Fruit fly (Drosophila melanogaster) whole organism, pupa: Measurements from ENCODE around the gene CG8516.

Experiments
- CG10348 ChIP-seq: fragments of 200-800 bp; sonication (Bioruptor generic); IDR thresholded peaks from 2 replicates; pipeline ENCODE4 v1.3.6; 2022; ENCODE audit warnings: missing biosample characterization, missing genetic modification characterization
- CG12605 ChIP-seq: fragments of 200-800 bp; sonication (Bioruptor generic); IDR thresholded peaks from 2 replicates; pipeline ENCODE4 v1.3.6; 2022; ENCODE audit warnings: missing biosample characterization, missing genetic modification characterization
- CG13204 ChIP-seq: fragments of 200-800 bp; sonication (Bioruptor generic); optimal IDR thresholded peaks from 2 replicates; lab custom pipeline; 2018; ENCODE audit warnings: missing biosample characterization, mild to moderate bottlenecking, missing genetic modification characterization, moderate library complexity
- CG14655 ChIP-seq: fragments of 200-800 bp; sonication (Bioruptor generic); optimal IDR thresholded peaks from 3 replicates; lab custom pipeline; 2017; ENCODE audit warnings: mild to moderate bottlenecking, missing biosample characterization, missing genetic modification reagents, missing genetic modification characterization
- CG15710 ChIP-seq: fragments of 200-800 bp; sonication (Bioruptor generic); optimal IDR thresholded peaks from 2 replicates; lab custom pipeline; 2018; ENCODE audit warnings: missing biosample characterization, mild to moderate bottlenecking, missing genetic modification characterization, moderate library complexity
- CG17806 ChIP-seq: fragments of 200-800 bp; sonication (Bioruptor generic); optimal IDR thresholded peaks from 2 replicates; lab custom pipeline; 2018; ENCODE audit warnings: missing biosample characterization, mild to moderate bottlenecking, missing genetic modification characterization, moderate library complexity
- CG32121 ChIP-seq: fragments of 200-800 bp; sonication (Bioruptor generic); IDR thresholded peaks from 2 replicates; pipeline ENCODE4 v1.3.6; 2022; ENCODE audit warnings: missing biosample characterization, missing genetic modification characterization
- CG34367 ChIP-seq: fragments of 200-800 bp; sonication (Bioruptor generic); optimal IDR thresholded peaks from 2 replicates; lab custom pipeline; 2018; ENCODE audit warnings: missing biosample characterization, mild to moderate bottlenecking, missing genetic modification characterization
- CG4496 ChIP-seq: fragments of 200-800 bp; sonication (Bioruptor generic); IDR thresholded peaks from 3 replicates; pipeline ENCODE4 v1.3.6; 2022; ENCODE audit warnings: missing biosample characterization, missing genetic modification characterization
- CG8159 ChIP-seq: fragments of 200-800 bp; sonication (Bioruptor generic); optimal IDR thresholded peaks from 3 replicates; lab custom pipeline; 2018; ENCODE audit warnings: missing biosample characterization, mild to moderate bottlenecking, missing genetic modification characterization, moderate library complexity
- CG8301 ChIP-seq: fragments of 200-800 bp; sonication (Bioruptor generic); optimal IDR thresholded peaks from 2 replicates; lab custom pipeline; 2018; ENCODE audit warnings: missing biosample characterization, mild to moderate bottlenecking, missing genetic modification characterization
- CG9948 ChIP-seq: fragments of 200-800 bp; sonication (Bioruptor generic); optimal IDR thresholded peaks from 2 replicates; lab custom pipeline; 2018; ENCODE audit warnings: missing biosample characterization, mild to moderate bottlenecking, missing genetic modification characterization, moderate library complexity
- D1 ChIP-seq: fragments of 200-800 bp; sonication (Bioruptor generic); optimal IDR thresholded peaks from 2 replicates; lab custom pipeline; 2018; ENCODE audit warnings: missing biosample characterization, mild to moderate bottlenecking, missing genetic modification characterization, moderate library complexity
- EcR ChIP-seq: fragments of 200-800 bp; sonication (Bioruptor generic); optimal IDR thresholded peaks from 3 replicates; lab custom pipeline; 2019; ENCODE audit warnings: missing biosample characterization, missing genetic modification characterization, mild to moderate bottlenecking, moderate library complexity, missing genetic modification reagents
- Ets98B ChIP-seq: fragments of 200-800 bp; sonication (Bioruptor generic); IDR thresholded peaks from 2 replicates; pipeline ENCODE4 v1.3.6; 2022; ENCODE audit warnings: missing biosample characterization, missing genetic modification characterization
- Pif1A ChIP-seq: fragments of 200-800 bp; sonication (Bioruptor generic); optimal IDR thresholded peaks from 3 replicates; lab custom pipeline; 2016; ENCODE audit warnings: missing biosample characterization, missing genetic modification characterization
- Pif1B ChIP-seq: fragments of 200-800 bp; sonication (Bioruptor generic); optimal IDR thresholded peaks from 3 replicates; lab custom pipeline; 2016; ENCODE audit warnings: missing biosample characterization, missing genetic modification characterization
- Snoo ChIP-seq: fragments of 200-800 bp; sonication (Bioruptor generic); optimal IDR thresholded peaks from 3 replicates; lab custom pipeline; 2017; ENCODE audit warnings: missing biosample characterization, mild to moderate bottlenecking, missing genetic modification characterization, inconsistent platforms
- fd96Ca ChIP-seq: fragments of 200-800 bp; sonication (Bioruptor generic); IDR thresholded peaks from 3 replicates; pipeline ENCODE4 v1.3.6; 2022; ENCODE audit warnings: missing biosample characterization, missing genetic modification characterization
- gl ChIP-seq: fragments of 200-800 bp; sonication (Bioruptor generic); optimal IDR thresholded peaks from 2 replicates; lab custom pipeline; 2018; ENCODE audit warnings: missing biosample characterization, mild to moderate bottlenecking, missing genetic modification characterization
- rn ChIP-seq: fragments of 200-800 bp; sonication (Bioruptor generic); IDR thresholded peaks from 2 replicates; pipeline ENCODE4 v1.3.6; 2022; ENCODE audit warnings: missing biosample characterization, missing genetic modification characterization

The CG8516 gene

DNA sequence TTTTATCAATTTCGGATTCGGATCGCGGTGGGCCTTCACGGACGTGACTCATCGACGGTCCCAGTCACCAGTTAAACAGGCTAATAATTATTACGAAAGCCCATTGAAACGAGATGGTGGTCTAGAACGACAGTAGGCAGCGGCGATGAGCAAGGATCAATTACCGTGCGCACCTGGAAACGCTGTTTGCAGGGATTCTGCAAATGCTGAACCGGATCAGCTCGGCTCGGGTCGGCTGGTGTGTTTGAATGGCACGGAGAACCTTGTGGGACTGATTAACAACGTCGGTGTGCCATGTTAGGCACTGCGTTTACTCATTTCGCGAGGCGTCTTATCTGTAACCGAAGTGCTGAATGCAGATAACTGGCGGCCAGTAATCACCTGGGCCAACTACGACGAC lies 18.9 kb upstream of the CG8516 start, which contains the start of gene Whamy:
Gene Whamy (minus strand): TSS at position 273 of the 400 bp plus-strand sequence.
- TF ChIP-seq CG9948 (tag; lab: Kevin White, UChicago): no peak
- TF ChIP-seq CG13204: no peak
- no peak for TF ChIP-seq CG14655 (GFP tag; lab: Kevin White, UChicago)
- no peak for TF ChIP-seq CG17806 (tag; lab: Kevin White, UChicago)
- TF ChIP-seq EcR (GFP tag; lab: Kevin White, UChicago): no peak
- no peak for TF ChIP-seq Snoo (tag; lab: Kevin White, UChicago)
- TF ChIP-seq CG34367 (tag; lab: Kevin White, UChicago): no peak
- TF ChIP-seq D1 (tag; lab: Kevin White, UChicago): no peak
- TF ChIP-seq Ets98B (GFP tag; lab: Robert Waterston, UW): no peak
- TF ChIP-seq Pif1A (GFP tag; lab: Kevin White, UChicago): no peak
- TF ChIP-seq fd96Ca (GFP tag; lab: Robert Waterston, UW): no peak
- no peak for TF ChIP-seq CG8301 (tag; lab: Kevin White, UChicago)
- no peak for TF ChIP-seq Pif1B (GFP tag; lab: Kevin White, UChicago)
- no peak for TF ChIP-seq CG12605

DNA sequence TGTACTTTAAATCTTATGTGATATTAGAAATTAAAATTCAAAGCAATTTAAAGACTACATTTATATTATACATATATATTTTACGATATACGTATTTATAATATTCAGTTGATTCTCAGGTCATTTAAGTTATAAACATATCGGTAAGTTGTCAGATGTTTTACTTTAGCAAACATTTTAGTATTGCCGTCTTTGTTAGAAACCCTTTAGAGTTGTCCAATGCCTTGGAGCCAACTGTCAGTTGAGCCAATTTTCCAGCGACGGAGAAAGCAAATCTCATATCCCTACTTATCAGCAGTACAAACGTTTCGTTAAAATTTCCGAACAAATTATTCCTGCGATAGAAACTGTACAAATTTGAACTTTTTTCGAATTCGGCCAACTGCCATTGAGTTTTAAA lies 18.3 kb upstream of the CG8516 start, which contains the start of gene topi:
Gene topi (plus strand): TSS at position 301 of the 400 bp plus-strand sequence.
- TF ChIP-seq Pif1B (GFP tag; lab: Kevin White, UChicago) (no peak), CG15710 (tag; lab: Kevin White, UChicago) (no peak), gl (no peak), CG14655 (GFP tag; lab: Kevin White, UChicago) (no peak), CG9948 (tag; lab: Kevin White, UChicago) (no peak), CG4496 (GFP tag; lab: Robert Waterston, UW) (no peak), CG10348 (no peak), fd96Ca (GFP tag; lab: Robert Waterston, UW) (no peak), CG32121 (no peak), Snoo (tag; lab: Kevin White, UChicago) (no peak), CG8301 (tag; lab: Kevin White, UChicago) (no peak), CG12605 (no peak), CG8159 (tag; lab: Kevin White, UChicago) (no peak), CG17806 (tag; lab: Kevin White, UChicago) (no peak), Pif1A (GFP tag; lab: Kevin White, UChicago) (no peak)

DNA sequence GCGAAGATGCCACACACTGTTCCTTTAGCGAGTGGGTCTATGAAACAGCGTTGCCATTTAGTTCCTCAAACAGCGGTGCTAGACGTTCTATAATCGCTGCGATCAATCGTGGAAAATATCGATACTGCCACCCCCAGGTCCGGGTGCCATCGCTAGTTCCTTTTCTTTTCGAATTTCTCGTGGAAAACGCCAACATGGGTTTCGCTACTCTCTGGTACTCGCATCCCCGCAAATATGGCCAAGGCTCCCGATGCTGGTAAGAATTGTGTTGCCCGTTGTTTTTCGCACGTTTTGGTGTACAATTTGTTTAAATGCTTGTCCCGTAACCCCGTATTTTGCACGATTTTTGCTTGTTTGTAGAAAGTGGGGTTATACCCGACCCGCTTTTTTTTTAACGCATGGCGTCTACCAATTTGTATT lies 15.1 kb upstream of the CG8516 start, which contains the start of gene RpS29:
Gene RpS29 (plus strand): TSS at position 102 of the 420 bp plus-strand sequence.
- TF ChIP-seq Pif1B (GFP tag; lab: Kevin White, UChicago) (no peak), CG15710 (tag; lab: Kevin White, UChicago) (peak; percentile 17), Pif1A (GFP tag; lab: Kevin White, UChicago) (no peak), rn (GFP tag; lab: Robert Waterston, UW) (peak; percentile 38; the same call in 1 of the 2 replicates), EcR (GFP tag; lab: Kevin White, UChicago) (peak; percentile 22), D1 (tag; lab: Kevin White, UChicago) (no peak), Ets98B (GFP tag; lab: Robert Waterston, UW) (peak; percentile 57), gl (peak; percentile 17), CG8301 (tag; lab: Kevin White, UChicago) (peak; percentile 16), CG9948 (tag; lab: Kevin White, UChicago) (no peak), CG12605 (peak; percentile 26; the same call in 1 of the 2 replicates), CG8159 (tag; lab: Kevin White, UChicago) (peak; percentile 41), CG34367 (tag; lab: Kevin White, UChicago) (peak; percentile 30), CG14655 (GFP tag; lab: Kevin White, UChicago) (no peak), CG17806 (tag; lab: Kevin White, UChicago) (no peak), CG32121 (peak; percentile 26; the same call in 1 of the 2 replicates), CG10348 (no peak), CG13204 (no peak), Snoo (tag; lab: Kevin White, UChicago) (peak; percentile 64), fd96Ca (GFP tag; lab: Robert Waterston, UW) (peak; percentile 54; the same call in 1 of the 3 replicates), CG4496 (GFP tag; lab: Robert Waterston, UW) (peak; percentile 78; the same call in 2 of the 3 replicates)

DNA sequence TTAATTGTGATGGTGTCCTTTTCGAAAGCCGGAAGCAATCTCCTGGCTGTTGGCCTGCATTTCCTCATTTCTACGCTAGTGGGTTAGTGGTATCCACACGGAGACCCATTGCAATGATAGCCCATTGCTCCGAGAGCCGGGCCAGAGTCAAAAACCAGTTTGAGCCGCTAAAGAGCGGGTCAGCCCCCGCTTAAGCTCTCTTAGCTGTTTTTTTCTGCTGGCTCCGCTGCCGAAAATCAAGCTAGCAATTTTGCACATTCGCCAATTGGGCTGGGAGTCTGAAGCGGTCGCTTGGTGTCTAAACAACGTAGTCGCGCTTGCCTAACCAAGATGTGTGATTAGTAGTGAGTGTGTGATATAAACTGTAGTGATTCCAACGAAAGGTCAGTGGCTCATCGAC lies 13.3 kb upstream of the CG8516 start, which contains the start of gene CG12947:
Gene CG12947 (plus strand): TSS at position 301 of the 400 bp plus-strand sequence.
- TF ChIP-seq CG4496 (GFP tag; lab: Robert Waterston, UW): peak; percentile 21; the same call in 1 of the 3 replicates
- no peak for TF ChIP-seq CG17806 (tag; lab: Kevin White, UChicago)
- peak; percentile 30 for TF ChIP-seq EcR (GFP tag; lab: Kevin White, UChicago)
- no peak for TF ChIP-seq CG8159 (tag; lab: Kevin White, UChicago)
- TF ChIP-seq CG12605: no peak
- no peak for TF ChIP-seq CG9948 (tag; lab: Kevin White, UChicago)
- TF ChIP-seq CG32121: 0 out of 2 replicates have a peak, but pooled peaks have one; percentile 12
- TF ChIP-seq CG13204: no peak

DNA sequence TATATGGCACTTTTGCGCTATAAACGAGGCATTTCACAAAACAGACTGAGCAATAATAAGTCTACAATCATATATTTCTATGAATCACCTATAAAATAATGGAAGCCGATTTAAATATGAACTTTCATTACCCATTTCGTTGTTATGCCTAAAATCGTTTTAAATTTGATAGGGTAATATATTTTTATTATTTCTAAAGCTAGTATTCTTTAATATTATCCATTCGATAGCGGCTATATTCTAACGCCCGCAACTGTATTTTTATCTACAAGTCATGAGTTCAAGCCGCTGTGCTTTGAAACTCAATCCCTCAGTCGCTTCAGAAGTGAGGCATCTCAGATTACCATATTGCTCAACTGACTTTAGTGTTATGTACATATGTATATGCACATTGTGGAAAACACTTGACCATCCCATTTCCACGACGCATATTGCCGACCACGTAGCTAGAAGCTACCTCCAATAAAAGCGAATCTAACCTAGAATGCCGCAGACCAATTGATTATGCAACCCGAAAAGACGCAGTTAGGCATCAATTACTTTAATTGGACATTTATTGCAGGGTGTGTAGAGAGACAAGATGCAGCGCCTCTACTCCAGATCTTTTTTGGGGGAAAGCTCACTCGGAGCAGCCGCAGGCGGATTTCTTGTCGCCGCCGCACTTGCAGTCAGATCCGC lies 9.7 kb upstream of the CG8516 start:
- no peak for TF ChIP-seq CG12605
- TF ChIP-seq CG4496 (GFP tag; lab: Robert Waterston, UW): 0 out of 3 replicates have a peak, but pooled peaks have one; percentile 21
- TF ChIP-seq Pif1A (GFP tag; lab: Kevin White, UChicago): no peak
- peak; percentile 3 for TF ChIP-seq CG9948 (tag; lab: Kevin White, UChicago)
- peak; percentile 8 for TF ChIP-seq EcR (GFP tag; lab: Kevin White, UChicago)
- TF ChIP-seq CG17806 (tag; lab: Kevin White, UChicago): no peak
- peak; percentile 21 for TF ChIP-seq CG8159 (tag; lab: Kevin White, UChicago)
